1 fruit fly cellular context compared by ENCODE assay signal in the genomic region with DNA sequence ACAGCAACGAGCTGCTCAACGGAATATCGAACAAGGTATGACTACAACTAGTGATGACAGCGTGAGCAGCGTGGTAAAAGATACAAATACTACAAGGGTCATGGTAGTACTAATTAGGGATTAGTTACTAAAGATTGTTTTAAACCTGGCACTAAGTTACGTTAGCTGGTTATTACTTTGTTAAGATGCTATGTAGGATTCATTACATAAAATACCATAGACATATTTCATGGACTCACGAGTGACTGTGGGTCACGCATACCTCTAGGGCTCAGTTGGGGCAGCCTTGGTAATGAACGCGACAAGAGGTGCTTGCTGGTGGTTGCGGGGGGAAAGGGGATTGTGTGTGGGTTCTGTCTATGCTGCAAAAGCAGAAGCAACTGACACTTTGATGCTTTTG.
TF ChIP-seq lines count a peak whose summit lies in the region.

No protein-coding gene starts in this region.

TF ChIP-seq in whole organism, embryonic, 481 proteins besides CTCF, POLR2A, EP300 and RAD21 (continued from another document):
- peak; percentile 55; the same call in 2 of the 3 replicates for TF ChIP-seq CG16813 (GFP tag; IDR thresholded peaks at IDR 0.05; lab: Robert Waterston, UW; ENCODE audit: partially characterized antibody)
- no peak for TF ChIP-seq Ptx1 (GFP tag; IDR thresholded peaks at IDR 0.05; lab: Robert Waterston, UW)
- no peak for TF ChIP-seq CG18476 (GFP tag; optimal IDR thresholded peaks at IDR 0.05; lab: Kevin White, UChicago)
- TF ChIP-seq Dek (tag; optimal IDR thresholded peaks at IDR 0.05; lab: Kevin White, UChicago): no peak
- no peak for TF ChIP-seq Elba2 (GFP tag; optimal IDR thresholded peaks at IDR 0.05; lab: Kevin White, UChicago)
- TF ChIP-seq inv (GFP tag; IDR thresholded peaks at IDR 0.05; lab: Robert Waterston, UW; ENCODE audit: partially characterized antibody): 0 out of 2 replicates have a peak, but pooled peaks have one; percentile 11
- peak; percentile 60; the same call in 2 of the 3 replicates for TF ChIP-seq knrl (GFP tag; IDR thresholded peaks at IDR 0.05; lab: Robert Waterston, UW; ENCODE audit: partially characterized antibody)
- TF ChIP-seq Deaf1 (tag; optimal IDR thresholded peaks at IDR 0.05; lab: Kevin White, UChicago): no peak
- no peak for TF ChIP-seq CG6813 (GFP tag; optimal IDR thresholded peaks at IDR 0.05; lab: Kevin White, UChicago)
- no peak for TF ChIP-seq Stat92E (GFP tag; optimal IDR thresholded peaks at IDR 0.05; lab: Kevin White, UChicago)
- TF ChIP-seq Chrac-16 (GFP tag; optimal IDR thresholded peaks at IDR 0.05; lab: Kevin White, UChicago): no peak
- 0 out of 2 replicates have a peak, but pooled peaks have one; percentile 18 for TF ChIP-seq sob (GFP tag; IDR thresholded peaks at IDR 0.05; lab: Robert Waterston, UW)
- TF ChIP-seq CG14860 (GFP tag; IDR thresholded peaks at IDR 0.05; lab: Robert Waterston, UW; ENCODE audit: partially characterized antibody): no peak
- no peak for TF ChIP-seq CG11695 (GFP tag; IDR thresholded peaks at IDR 0.05; lab: Robert Waterston, UW)
- TF ChIP-seq CG2116 (GFP tag; optimal IDR thresholded peaks at IDR 0.05; lab: Kevin White, UChicago): no peak
- no peak for TF ChIP-seq cato (GFP tag; optimal IDR thresholded peaks at IDR 0.05; lab: Kevin White, UChicago; ENCODE audit: borderline replicate concordance)
- TF ChIP-seq dysf (GFP tag; IDR thresholded peaks at IDR 0.05; lab: Robert Waterston, UW): no peak
- peak; percentile 53 for TF ChIP-seq BEAF-32 (GFP tag; optimal IDR thresholded peaks at IDR 0.05; lab: Kevin White, UChicago)
- TF ChIP-seq ham (GFP tag; IDR thresholded peaks at IDR 0.05; lab: Robert Waterston, UW): no peak
- peak; percentile 65 for TF ChIP-seq Scr (GFP tag; IDR thresholded peaks at IDR 0.05; lab: Robert Waterston, UW; ENCODE audit: partially characterized antibody)
- TF ChIP-seq dmrt11E (tag; optimal IDR thresholded peaks at IDR 0.05; lab: Kevin White, UChicago): no peak
- TF ChIP-seq CG15479 (GFP tag; optimal IDR thresholded peaks at IDR 0.05; lab: Kevin White, UChicago): no peak
- TF ChIP-seq Eip74EF (GFP tag; optimal IDR thresholded peaks at IDR 0.05; lab: Kevin White, UChicago): no peak
- TF ChIP-seq CG4404 (GFP tag; IDR thresholded peaks at IDR 0.05; lab: Robert Waterston, UW): no peak
- no peak for TF ChIP-seq CG6791 (GFP tag; IDR thresholded peaks at IDR 0.05; lab: Robert Waterston, UW; ENCODE audit: partially characterized antibody)
- TF ChIP-seq grn (GFP tag; optimal IDR thresholded peaks at IDR 0.05; lab: Kevin White, UChicago): no peak
- no peak for TF ChIP-seq D (optimal IDR thresholded peaks at IDR 0.05; lab: Kevin White, UChicago)
- TF ChIP-seq D (GFP tag; optimal IDR thresholded peaks at IDR 0.05; lab: Kevin White, UChicago): no peak
- TF ChIP-seq CG31388 (GFP tag; optimal IDR thresholded peaks at IDR 0.05; lab: Kevin White, UChicago): no peak
- TF ChIP-seq NFAT (GFP tag; IDR thresholded peaks at IDR 0.05; lab: Robert Waterston, UW): no peak
- TF ChIP-seq Dip2 (GFP tag; IDR thresholded peaks at IDR 0.05; lab: Robert Waterston, UW): no peak
- 0 out of 2 replicates have a peak, but pooled peaks have one; percentile 12 for TF ChIP-seq ssp (GFP tag; IDR thresholded peaks at IDR 0.05; lab: Robert Waterston, UW)
- TF ChIP-seq chif (GFP tag; optimal IDR thresholded peaks at IDR 0.05; lab: Kevin White, UChicago): no peak
- TF ChIP-seq tap (tag; optimal IDR thresholded peaks at IDR 0.05; lab: Kevin White, UChicago): no peak
- no peak for TF ChIP-seq ATbp (GFP tag; optimal IDR thresholded peaks at IDR 0.05; lab: Kevin White, UChicago)
- no peak for TF ChIP-seq CG34422 (GFP tag; IDR thresholded peaks at IDR 0.05; lab: Robert Waterston, UW)
- TF ChIP-seq zen2 (GFP tag; IDR thresholded peaks at IDR 0.05; lab: Robert Waterston, UW; ENCODE audit: partially characterized antibody): peak; percentile 48; the same call in 1 of the 3 replicates
- TF ChIP-seq C15 (GFP tag; IDR thresholded peaks at IDR 0.05; lab: Robert Waterston, UW): no peak
- no peak for TF ChIP-seq pzg (GFP tag; optimal IDR thresholded peaks at IDR 0.05; lab: Kevin White, UChicago)
- TF ChIP-seq ftz-f1 (GFP tag; optimal IDR thresholded peaks at IDR 0.05; lab: Kevin White, UChicago): no peak
- TF ChIP-seq Tbp (GFP tag; optimal IDR thresholded peaks at IDR 0.05; lab: Kevin White, UChicago): no peak
- TF ChIP-seq Jarid2 (GFP tag; optimal IDR thresholded peaks at IDR 0.05; lab: Kevin White, UChicago): no peak
- no peak for TF ChIP-seq CG7963 (GFP tag; IDR thresholded peaks at IDR 0.05; lab: Robert Waterston, UW; ENCODE audit: partially characterized antibody)
- no peak for TF ChIP-seq CG6689 (GFP tag; IDR thresholded peaks at IDR 0.05; lab: Robert Waterston, UW)
